Worm (Caenorhabditis elegans) whole organism, young adult: ENCODE results near the gene mtre-1.

Experiments used
- C06A6.2 ChIP-seq: fragments of 200-800 bp; sonication (Bioruptor generic); conservative IDR thresholded peaks from 2 replicates; pipeline ENCODE4 v1.3.6; 2022; ENCODE audit warnings: missing genetic modification characterization, missing compliant biosample characterization
- D2030.7 ChIP-seq: fragments of 200-800 bp; sonication (Bioruptor generic); IDR thresholded peaks from 2 replicates; pipeline ENCODE4 v1.3.6; 2022; ENCODE audit warnings: missing genetic modification reagents, missing genetic modification characterization, missing compliant biosample characterization
- F33H1.4 ChIP-seq: fragments of 200-800 bp; sonication (Bioruptor generic); IDR thresholded peaks from 2 replicates; pipeline ENCODE4 v1.3.6; 2022; ENCODE audit warnings: missing genetic modification reagents, missing genetic modification characterization, missing compliant biosample characterization
- K11D2.4 ChIP-seq: fragments of 200-800 bp; sonication (Bioruptor generic); IDR thresholded peaks from 2 replicates; pipeline ENCODE4 v1.3.6; 2022; ENCODE audit warnings: missing genetic modification reagents, missing genetic modification characterization, missing compliant biosample characterization
- Y53F4B.3 ChIP-seq: fragments of 200-800 bp; sonication (Bioruptor generic); IDR thresholded peaks from 2 replicates; pipeline ENCODE4 v1.3.6; 2022; ENCODE audit warnings: missing genetic modification reagents, missing genetic modification characterization, missing compliant biosample characterization
- Y56A3A.18 ChIP-seq: fragments of 200-800 bp; sonication (Bioruptor generic); IDR thresholded peaks from 2 replicates; pipeline ENCODE4 v1.3.6; 2022; ENCODE audit warnings: missing genetic modification reagents, missing genetic modification characterization, missing compliant biosample characterization
- Y79H2A.3 ChIP-seq: fragments of 200-800 bp; sonication (Bioruptor generic); conservative IDR thresholded peaks from 2 replicates; pipeline ENCODE4 v1.3.6; 2022; ENCODE audit warnings: missing genetic modification reagents, missing genetic modification characterization, missing compliant biosample characterization
- Y95B8A.8 ChIP-seq: fragments of 200-800 bp; sonication (Bioruptor generic); IDR thresholded peaks from 2 replicates; pipeline ENCODE4 v1.3.6; 2022; ENCODE audit warnings: missing genetic modification reagents, missing genetic modification characterization, missing compliant biosample characterization
- ama-1 ChIP-seq, 3 experiments: fragments of 150-350 bp in 1 of 3; sonication (generic microtip) in 2 of 3; optimal IDR thresholded peaks; 2 replicates each; lab custom pipeline; 2014 to 2018; ENCODE audit warnings: missing biosample characterization in 2 of 3, missing genetic modification characterization in 2 of 3, missing genetic modification reagents in 2 of 3
- aptf-2 ChIP-seq: fragments of 200-800 bp; sonication (Bioruptor generic); conservative IDR thresholded peaks from 2 replicates; pipeline ENCODE4 v1.3.6; 2022; ENCODE audit warnings: missing genetic modification reagents, missing genetic modification characterization, missing compliant biosample characterization
- aptf-3 ChIP-seq: fragments of 200-800 bp; sonication (Bioruptor generic); IDR thresholded peaks from 2 replicates; pipeline ENCODE4 v1.3.6; 2022; ENCODE audit warnings: missing genetic modification characterization, missing compliant biosample characterization
- athp-1 ChIP-seq: sonication (generic microtip); optimal IDR thresholded peaks from 2 replicates; lab custom pipeline; 2017; ENCODE audit warnings: mild to moderate bottlenecking, missing genetic modification characterization, missing compliant biosample characterization
- attf-5 ChIP-seq: fragments of 200-800 bp; sonication (Bioruptor generic); optimal IDR thresholded peaks from 2 replicates; lab custom pipeline; 2018; ENCODE audit warnings: mild to moderate bottlenecking, missing genetic modification characterization, missing compliant biosample characterization
- bed-1 ChIP-seq: fragments of 200-800 bp; sonication (Bioruptor generic); IDR thresholded peaks from 2 replicates; pipeline ENCODE4 v1.3.6; 2022; ENCODE audit warnings: missing genetic modification reagents, missing genetic modification characterization, missing compliant biosample characterization
- cebp-1 ChIP-seq, 2 experiments: fragments of 200-800 bp in 1 of 2; sonication (Bioruptor generic) in 1 of 2; sonication (generic microtip) in 1 of 2; IDR thresholded peaks in 1 of 2; optimal IDR thresholded peaks in 1 of 2; 2 replicates each; pipeline versions ENCODE4 v1.3.6 to Lab custom; 2017 to 2022; ENCODE audit warnings: missing compliant biosample characterization in 2 of 2, missing genetic modification characterization in 2 of 2, mild to moderate bottlenecking in 1 of 2, missing genetic modification reagents in 1 of 2, moderate library complexity in 1 of 2
- ceh-58 ChIP-seq: fragments of 200-800 bp; sonication (Bioruptor generic); IDR thresholded peaks from 2 replicates; pipeline ENCODE4 v1.3.6; 2022; ENCODE audit warnings: missing genetic modification characterization, missing compliant biosample characterization
- chd-7 ChIP-seq: sonication (generic microtip); optimal IDR thresholded peaks from 2 replicates; lab custom pipeline; 2016; ENCODE audit warnings: mild to moderate bottlenecking, missing genetic modification characterization, moderate library complexity, missing compliant biosample characterization
- egl-44 ChIP-seq: fragments of 200-800 bp; sonication (Bioruptor generic); IDR thresholded peaks from 2 replicates; pipeline ENCODE4 v1.3.6; 2022; ENCODE audit warnings: missing genetic modification reagents, missing genetic modification characterization, missing compliant biosample characterization
- ekl-4 ChIP-seq: fragments of 200-800 bp; sonication (Bioruptor generic); IDR thresholded peaks from 2 replicates; pipeline ENCODE4 v1.3.6; 2022; ENCODE audit warnings: missing genetic modification reagents, missing genetic modification characterization, missing compliant biosample characterization
- him-1 ChIP-seq: sonication (generic microtip); optimal IDR thresholded peaks from 2 replicates; lab custom pipeline; 2016; ENCODE audit warnings: missing genotype, missing genetic modification reagents, missing genetic modification characterization, missing compliant biosample characterization
- hmg-1.2 ChIP-seq: fragments of 200-800 bp; sonication (Bioruptor generic); IDR thresholded peaks from 2 replicates; pipeline ENCODE4 v1.3.6; 2022; ENCODE audit warnings: missing genetic modification reagents, missing genetic modification characterization, missing compliant biosample characterization
- hmg-20 ChIP-seq: fragments of 200-800 bp; sonication (Bioruptor generic); IDR thresholded peaks from 2 replicates; pipeline ENCODE4 v1.3.6; 2022; ENCODE audit warnings: missing genetic modification reagents, missing genetic modification characterization, missing compliant biosample characterization
- hrde-1 ChIP-seq: sonication (generic microtip); optimal IDR thresholded peaks from 2 replicates; lab custom pipeline; 2016; ENCODE audit warnings: missing genetic modification characterization, mild to moderate bottlenecking, missing compliant biosample characterization, moderate library complexity, missing genotype, missing genetic modification reagents, borderline replicate concordance
- let-607 ChIP-seq, 2 experiments: fragments of 200-800 bp in 1 of 2; sonication (Bioruptor generic) in 1 of 2; sonication (generic microtip) in 1 of 2; optimal IDR thresholded peaks; 2 replicates each; lab custom pipeline; 2016 to 2018; ENCODE audit warnings: mild to moderate bottlenecking in 2 of 2, missing compliant biosample characterization in 2 of 2, missing genetic modification characterization in 2 of 2, moderate library complexity in 2 of 2, missing genotype in 1 of 2
- lin-26 ChIP-seq: fragments of 200-800 bp; sonication (Bioruptor generic); IDR thresholded peaks from 2 replicates; pipeline ENCODE4 v1.3.6; 2022; ENCODE audit warnings: missing genetic modification reagents, missing genetic modification characterization, missing compliant biosample characterization
- lin-35 ChIP-seq, 3 experiments: fragments of 150-350 bp in 2 of 3; sonication (generic microtip) in 1 of 3; optimal IDR thresholded peaks; 2 replicates each; lab custom pipeline; 2014 to 2018; ENCODE audit warnings: missing biosample characterization in 3 of 3, missing genetic modification characterization in 3 of 3, missing genetic modification reagents in 3 of 3
- lin-40 ChIP-seq: sonication (generic microtip); optimal IDR thresholded peaks from 2 replicates; lab custom pipeline; 2016; ENCODE audit warnings: missing genetic modification characterization, mild to moderate bottlenecking, missing compliant biosample characterization, missing genotype, missing genetic modification reagents
- madf-10 ChIP-seq: sonication (generic microtip); optimal IDR thresholded peaks from 2 replicates; lab custom pipeline; 2016; ENCODE audit warnings: mild to moderate bottlenecking, missing genetic modification characterization, missing compliant biosample characterization
- madf-3 ChIP-seq: fragments of 200-800 bp; sonication (Bioruptor generic); IDR thresholded peaks from 2 replicates; pipeline ENCODE4 v1.3.6; 2022; ENCODE audit warnings: missing genetic modification reagents, missing genetic modification characterization, missing compliant biosample characterization
- madf-8 ChIP-seq: fragments of 200-800 bp; sonication (Bioruptor generic); conservative IDR thresholded peaks from 2 replicates; pipeline ENCODE4 v1.3.6; 2022; ENCODE audit warnings: missing genetic modification reagents, missing genetic modification characterization, missing compliant biosample characterization
- mcd-1 ChIP-seq: fragments of 200-800 bp; sonication (Bioruptor generic); IDR thresholded peaks from 2 replicates; pipeline ENCODE4 v1.3.6; 2022; ENCODE audit warnings: missing genetic modification reagents, missing genetic modification characterization, missing compliant biosample characterization
- nfya-1 ChIP-seq: sonication (generic microtip); optimal IDR thresholded peaks from 2 replicates; lab custom pipeline; 2017; ENCODE audit warnings: antibody characterized with exemption, missing compliant biosample characterization, missing genetic modification characterization, borderline replicate concordance; ENCODE audit not compliant: insufficient read depth
- nfya-2 ChIP-seq: fragments of 200-800 bp; sonication (Bioruptor generic); IDR thresholded peaks from 2 replicates; pipeline ENCODE4 v1.3.6; 2022; ENCODE audit warnings: missing genetic modification reagents, missing genetic modification characterization, missing compliant biosample characterization
- pbrm-1 ChIP-seq: fragments of 200-800 bp; sonication (Bioruptor generic); IDR thresholded peaks from 2 replicates; pipeline ENCODE4 v1.3.6; 2022; ENCODE audit warnings: missing genetic modification reagents, missing genetic modification characterization, missing compliant biosample characterization
- repo-1 ChIP-seq: sonication (generic microtip); optimal IDR thresholded peaks from 2 replicates; lab custom pipeline; 2017; ENCODE audit warnings: mild to moderate bottlenecking, missing genetic modification characterization, missing compliant biosample characterization
- rpc-1 ChIP-seq, 2 experiments: fragments of 150-350 bp in 1 of 2; sonication (generic microtip) in 1 of 2; optimal IDR thresholded peaks; 2 replicates each; lab custom pipeline; 2014 to 2018; ENCODE audit warnings: missing biosample characterization in 1 of 2, missing genetic modification characterization in 1 of 2, missing genetic modification reagents in 1 of 2, missing genotype in 1 of 2
- sdz-38 ChIP-seq: sonication (generic microtip); optimal IDR thresholded peaks from 2 replicates; lab custom pipeline; 2016; ENCODE audit warnings: missing genotype, missing genetic modification characterization, missing compliant biosample characterization
- snpc-1.3 ChIP-seq: sonication (generic microtip); optimal IDR thresholded peaks from 2 replicates; lab custom pipeline; 2017; ENCODE audit warnings: missing genetic modification characterization, mild to moderate bottlenecking, missing compliant biosample characterization, antibody characterized with exemption, moderate library complexity, missing genotype, missing genetic modification reagents; ENCODE audit not compliant: insufficient read depth
- snpc-4 ChIP-seq, 5 experiments: fragments of 150-350 bp in 1 of 5; sonication (generic microtip) in 4 of 5; optimal IDR thresholded peaks; 2 replicates each; lab custom pipeline; 2014 to 2018; ENCODE audit warnings: missing genetic modification characterization in 5 of 5, missing biosample characterization in 3 of 5, antibody characterized with exemption in 2 of 5, mild to moderate bottlenecking in 2 of 5, missing compliant biosample characterization in 2 of 5, missing genotype in 2 of 5, moderate library complexity in 2 of 5, missing genetic modification reagents in 1 of 5
- sptf-2 ChIP-seq: fragments of 200-800 bp; sonication (Bioruptor generic); optimal IDR thresholded peaks from 2 replicates; lab custom pipeline; 2018; ENCODE audit warnings: mild to moderate bottlenecking, missing genetic modification characterization, missing compliant biosample characterization
- tlf-1 ChIP-seq: fragments of 200-800 bp; sonication (Bioruptor generic); optimal IDR thresholded peaks from 2 replicates; lab custom pipeline; 2018; ENCODE audit warnings: mild to moderate bottlenecking, missing genetic modification characterization, missing compliant biosample characterization
- unc-62 ChIP-seq: fragments of 150-350 bp; optimal IDR thresholded peaks from 2 replicates; lab custom pipeline; 2014; ENCODE audit warnings: missing biosample characterization, missing genetic modification reagents, missing genetic modification characterization
- zfh-2 ChIP-seq: fragments of 200-800 bp; sonication (Bioruptor generic); conservative IDR thresholded peaks from 2 replicates; pipeline ENCODE4 v1.3.6; 2022; ENCODE audit warnings: missing genetic modification reagents, missing genetic modification characterization, missing compliant biosample characterization
- ztf-26 ChIP-seq: sonication (generic microtip); optimal IDR thresholded peaks from 2 replicates; lab custom pipeline; 2017; ENCODE audit warnings: missing genetic modification characterization, missing compliant biosample characterization
- ztf-3 ChIP-seq: fragments of 200-800 bp; sonication (Bioruptor generic); optimal IDR thresholded peaks from 2 replicates; lab custom pipeline; 2018; ENCODE audit warnings: mild to moderate bottlenecking, missing genetic modification characterization, missing compliant biosample characterization
- ztf-6 ChIP-seq: fragments of 200-800 bp; sonication (Bioruptor generic); IDR thresholded peaks from 2 replicates; pipeline ENCODE4 v1.3.6; 2022; ENCODE audit warnings: missing genetic modification reagents, missing genetic modification characterization, missing compliant biosample characterization

Gene mtre-1

ce11 chrII:8091528-8091927, 41.2 kb upstream of the mtre-1 start (continued):
- TF ChIP-seq ztf-6 (GFP tag; lab: Robert Waterston, UW): no peak
- TF ChIP-seq let-607 (tag; optimal IDR thresholded peaks at IDR 0.05; lab: Kevin White, UChicago): no peak
- no peak for TF ChIP-seq nfya-1
- TF ChIP-seq ztf-3 (GFP tag; lab: Kevin White, UChicago): no peak
- TF ChIP-seq repo-1 (tag; lab: Kevin White, UChicago): no peak
- peak; percentile 81 for TF ChIP-seq snpc-1.3 (tag; lab: Kevin White, UChicago)
- no peak for TF ChIP-seq unc-62 (GFP tag; lab: Kevin White, UChicago)
- 0 out of 2 replicates have a peak, but pooled peaks have one; percentile 35 for TF ChIP-seq egl-44 (GFP tag; lab: Robert Waterston, UW)
- TF ChIP-seq D2030.7 (GFP tag; lab: Robert Waterston, UW): peak; percentile 74
- TF ChIP-seq rpc-1 (optimal IDR thresholded peaks at IDR 0.05; lab: Kevin White, UChicago): no peak
- peak; percentile 7 for TF ChIP-seq rpc-1 (tag; optimal IDR thresholded peaks at IDR 0.05; lab: Kevin White, UChicago)
- peak; percentile 89 for TF ChIP-seq him-1 (tag; lab: Kevin White, UChicago)
- TF ChIP-seq Y95B8A.8 (GFP tag; lab: Robert Waterston, UW): no peak
- TF ChIP-seq tlf-1 (GFP tag; lab: Kevin White, UChicago): no peak
- TF ChIP-seq athp-1 (tag; lab: Kevin White, UChicago): no peak
- TF ChIP-seq Y56A3A.18 (GFP tag; lab: Robert Waterston, UW): no peak
- no peak for TF ChIP-seq C06A6.2
- TF ChIP-seq zfh-2 (GFP tag; lab: Robert Waterston, UW): no peak
- TF ChIP-seq ztf-26 (tag; lab: Kevin White, UChicago): no peak
- no peak for TF ChIP-seq aptf-2 (GFP tag; lab: Robert Waterston, UW)
- TF ChIP-seq Y79H2A.3: no peak
- peak; percentile 57 for TF ChIP-seq hmg-1.2 (GFP tag; lab: Robert Waterston, UW)
- peak; percentile 95 for TF ChIP-seq snpc-4 (GFP tag; optimal IDR thresholded peaks at IDR 0.05; lab: Kevin White, UChicago)
- peak; percentile 96 to 99 (median 98) for TF ChIP-seq snpc-4 (tag; optimal IDR thresholded peaks at IDR 0.05; lab: Kevin White, UChicago)
- no peak for TF ChIP-seq madf-8 (GFP tag; lab: Robert Waterston, UW)
- peak; percentile 39; the same call in 1 of the 2 replicates for TF ChIP-seq F33H1.4 (GFP tag; lab: Robert Waterston, UW)
- no peak for TF ChIP-seq sptf-2 (GFP tag; lab: Kevin White, UChicago)
- no peak for TF ChIP-seq sdz-38 (tag; lab: Kevin White, UChicago)
- TF ChIP-seq bed-1 (GFP tag; lab: Robert Waterston, UW): no peak
- TF ChIP-seq ama-1 (optimal IDR thresholded peaks at IDR 0.05; lab: Kevin White, UChicago): peak; percentile 29
- peak in 1 of 2 experiments; percentile 23 for TF ChIP-seq ama-1 (GFP tag; optimal IDR thresholded peaks at IDR 0.05; lab: Kevin White, UChicago)
- no peak for TF ChIP-seq ceh-58 (GFP tag; lab: Robert Waterston, UW)
- TF ChIP-seq nfya-2 (GFP tag; lab: Robert Waterston, UW): no peak
- peak; percentile 60; the same call in 1 of the 2 replicates for TF ChIP-seq lin-26 (GFP tag; lab: Robert Waterston, UW)
- no peak for TF ChIP-seq hrde-1 (tag; lab: Kevin White, UChicago)
- TF ChIP-seq attf-5: no peak
- no peak for TF ChIP-seq Y53F4B.3
- peak; percentile 26 for TF ChIP-seq lin-40 (tag; lab: Kevin White, UChicago)
- TF ChIP-seq madf-10: peak; percentile 4
- TF ChIP-seq lin-35 (GFP tag; optimal IDR thresholded peaks at IDR 0.05; lab: Kevin White, UChicago): no peak
- TF ChIP-seq aptf-3 (GFP tag; lab: Robert Waterston, UW): no peak
- TF ChIP-seq hmg-20 (GFP tag; lab: Robert Waterston, UW): no peak
- peak; percentile 54; the same call in 1 of the 2 replicates for TF ChIP-seq cebp-1 (GFP tag; IDR thresholded peaks at IDR 0.05; lab: Robert Waterston, UW)
- TF ChIP-seq cebp-1 (tag; optimal IDR thresholded peaks at IDR 0.05; lab: Kevin White, UChicago): peak; percentile 93
- TF ChIP-seq K11D2.4: no peak
- TF ChIP-seq mcd-1 (GFP tag; lab: Robert Waterston, UW): peak; percentile 79
- no peak for TF ChIP-seq madf-3
- TF ChIP-seq chd-7 (tag; lab: Kevin White, UChicago): peak; percentile 26
- TF ChIP-seq pbrm-1 (GFP tag; lab: Robert Waterston, UW): peak; percentile 83
- TF ChIP-seq ekl-4 (GFP tag; lab: Robert Waterston, UW): no peak
